Worm (Caenorhabditis elegans): ENCODE data around the gene str-87.

The str-87 gene

ce11 chrV:8977895-8978294, 10.1 kb downstream of the str-87 start:
- TF ChIP-seq tbx-2 (tag; optimal IDR thresholded peaks at IDR 0.05) (no peak), pqm-1 (tag; optimal IDR thresholded peaks at IDR 0.05) (peak; percentile 55), elt-2 (tag; optimal IDR thresholded peaks at IDR 0.05) (peak; percentile 4)

ce11 chrV:8974889-8975422, 13.0 kb downstream of the str-87 start, which contains the start of gene nhr-143:
Gene nhr-143, minus strand, starts transcription at chrV:8974939.
- TF ChIP-seq nhr-76 (tag; optimal IDR thresholded peaks at IDR 0.05) = no peak
- TF ChIP-seq ztf-11 (tag; optimal IDR thresholded peaks at IDR 0.05) = no peak
- no peak for TF ChIP-seq R02D3.7 (tag; optimal IDR thresholded peaks at IDR 0.05)
- peak; percentile 55 for TF ChIP-seq elt-2 (tag; optimal IDR thresholded peaks at IDR 0.05)
- no peak for TF ChIP-seq egl-27 (tag; optimal IDR thresholded peaks at IDR 0.05)
- TF ChIP-seq ceh-16 (tag; optimal IDR thresholded peaks at IDR 0.05) = no peak
- no peak for TF ChIP-seq nhr-67 (tag; optimal IDR thresholded peaks at IDR 0.05)
- peak; percentile 31 for TF ChIP-seq nhr-25 (tag; optimal IDR thresholded peaks at IDR 0.05)
- TF ChIP-seq jun-1 (tag; optimal IDR thresholded peaks at IDR 0.05) = no peak
- no peak for TF ChIP-seq fkh-2 (tag; optimal IDR thresholded peaks at IDR 0.05)
- TF ChIP-seq ZK546.5 (tag; optimal IDR thresholded peaks at IDR 0.05) = no peak
- TF ChIP-seq egl-5 (tag; optimal IDR thresholded peaks at IDR 0.05) = no peak
- TF ChIP-seq aly-2 (tag; optimal IDR thresholded peaks at IDR 0.05) = no peak
- no peak for TF ChIP-seq nhr-23 (tag; optimal IDR thresholded peaks at IDR 0.05)
- no peak for TF ChIP-seq ztf-4 (tag; optimal IDR thresholded peaks at IDR 0.05)
- TF ChIP-seq unc-39 (tag; optimal IDR thresholded peaks at IDR 0.05) = no peak
- TF ChIP-seq ceh-28 (tag; optimal IDR thresholded peaks at IDR 0.05) = peak; percentile 11
- no peak for TF ChIP-seq ama-1 (optimal IDR thresholded peaks at IDR 0.05)
- TF ChIP-seq nhr-11 (tag; optimal IDR thresholded peaks at IDR 0.05) = no peak
- no peak for TF ChIP-seq elt-3 (tag; optimal IDR thresholded peaks at IDR 0.05)
- no peak for TF ChIP-seq ceh-9 (tag; optimal IDR thresholded peaks at IDR 0.05)
- TF ChIP-seq pqm-1 (tag; optimal IDR thresholded peaks at IDR 0.05) = peak; percentile 56
- TF ChIP-seq zag-1 (tag; optimal IDR thresholded peaks at IDR 0.05) = no peak
- TF ChIP-seq lsy-12 (tag; optimal IDR thresholded peaks at IDR 0.05) = no peak
- TF ChIP-seq pha-4 (tag; optimal IDR thresholded peaks at IDR 0.05) = peak; percentile 20
- no peak for TF ChIP-seq skn-1 (tag; optimal IDR thresholded peaks at IDR 0.05)
- no peak for TF ChIP-seq daf-12 (tag; optimal IDR thresholded peaks at IDR 0.05)

DNA sequence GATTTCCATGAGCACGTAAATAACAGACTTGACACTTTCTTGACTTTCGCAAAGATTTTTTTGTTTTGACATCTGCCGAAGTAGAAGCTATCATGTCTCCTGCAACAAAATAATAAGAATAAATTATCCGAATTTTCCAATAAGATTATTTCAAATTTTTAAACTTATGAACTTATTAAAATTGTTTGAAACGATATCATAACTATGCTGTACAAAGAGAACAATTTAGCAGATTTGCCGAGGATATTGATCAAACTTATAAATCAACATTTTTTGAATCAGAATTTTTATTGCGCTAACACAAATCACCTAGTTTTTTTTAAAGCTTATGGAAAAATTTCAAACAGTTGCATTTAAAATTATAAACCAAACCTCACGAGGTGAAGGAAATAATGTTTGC, 15.7 kb downstream of the str-87 start, which contains the start of gene nhr-195:
Gene nhr-195, minus strand, starts transcription at position 101 of the 400 bp plus-strand sequence.
- TF ChIP-seq pha-4 (tag; optimal IDR thresholded peaks at IDR 0.05) (no peak), ama-1 (optimal IDR thresholded peaks at IDR 0.05) (no peak), snpc-4 (tag; optimal IDR thresholded peaks at IDR 0.05) (no peak), unc-62 (GFP tag; optimal IDR thresholded peaks at IDR 0.05) (no peak)

DNA sequence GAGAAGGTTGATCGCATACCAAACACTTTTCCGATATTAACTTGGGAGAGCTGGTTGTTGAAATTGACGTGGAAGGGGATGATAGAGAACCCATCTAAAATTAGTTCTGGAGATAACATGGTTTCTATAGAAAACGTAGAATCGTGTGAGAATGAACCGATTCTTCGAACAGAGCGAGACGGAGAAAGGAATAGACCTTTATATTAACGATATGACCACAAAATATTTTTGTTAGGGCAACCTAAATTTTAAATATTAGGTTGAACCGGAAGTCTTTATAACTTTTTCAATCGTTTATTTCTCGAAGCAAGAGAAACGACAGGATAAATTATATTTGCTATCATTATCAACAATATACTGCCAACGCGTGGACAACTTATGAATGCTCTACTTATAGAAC, 21.9 kb downstream of the str-87 start, which contains the start of gene nhr-219:
Gene nhr-219, minus strand, starts transcription at position 101 of the 400 bp plus-strand sequence.
- TF ChIP-seq mdl-1 (tag; optimal IDR thresholded peaks at IDR 0.05) (no peak), pha-4 (tag; optimal IDR thresholded peaks at IDR 0.05) (no peak)

DNA sequence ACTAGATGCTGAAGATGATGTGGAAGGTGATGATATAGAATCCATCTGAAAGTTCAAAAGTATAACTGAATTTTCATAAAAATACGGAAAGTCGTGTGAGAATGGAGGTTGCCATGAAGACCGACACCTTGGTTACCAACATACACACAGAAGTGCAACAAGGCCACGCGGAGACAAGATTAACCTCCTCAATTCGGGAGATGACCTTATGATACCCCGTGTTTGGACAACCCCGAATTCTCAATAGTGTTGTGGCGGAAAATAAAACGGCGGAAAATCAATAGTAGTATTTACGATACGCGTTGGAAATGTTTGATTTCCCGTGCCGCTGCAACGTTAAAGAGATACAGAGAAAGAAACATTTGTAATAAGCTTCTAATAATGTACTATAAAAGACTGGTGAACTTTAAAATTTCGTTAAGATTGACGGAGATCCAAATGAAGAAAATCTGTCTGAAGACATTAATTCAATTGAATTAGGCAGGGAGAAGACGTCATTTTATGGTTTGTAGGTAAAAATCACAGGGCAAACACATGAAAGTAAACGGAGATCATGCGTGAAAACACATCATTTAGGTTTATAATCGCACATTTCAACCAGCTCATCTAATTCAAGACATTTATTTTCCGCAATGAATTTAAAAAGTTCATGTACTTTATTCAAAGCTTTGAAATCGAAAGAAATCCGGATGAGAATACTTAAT, 23.8 kb downstream of the str-87 start, which contains the start of gene nhr-44:
Gene nhr-44, minus strand, starts transcription at position 51 of the 704 bp plus-strand sequence.
- TF ChIP-seq pha-4 (tag; optimal IDR thresholded peaks at IDR 0.05) = peak; percentile 46
- TF ChIP-seq nhr-25 (tag; optimal IDR thresholded peaks at IDR 0.05) = peak; percentile 78
- TF ChIP-seq elt-1 (tag; optimal IDR thresholded peaks at IDR 0.05) = no peak
- TF ChIP-seq nhr-12 (tag; optimal IDR thresholded peaks at IDR 0.05) = no peak
- no peak for TF ChIP-seq eor-1 (tag; optimal IDR thresholded peaks at IDR 0.05)
